In the genomic region with DNA sequence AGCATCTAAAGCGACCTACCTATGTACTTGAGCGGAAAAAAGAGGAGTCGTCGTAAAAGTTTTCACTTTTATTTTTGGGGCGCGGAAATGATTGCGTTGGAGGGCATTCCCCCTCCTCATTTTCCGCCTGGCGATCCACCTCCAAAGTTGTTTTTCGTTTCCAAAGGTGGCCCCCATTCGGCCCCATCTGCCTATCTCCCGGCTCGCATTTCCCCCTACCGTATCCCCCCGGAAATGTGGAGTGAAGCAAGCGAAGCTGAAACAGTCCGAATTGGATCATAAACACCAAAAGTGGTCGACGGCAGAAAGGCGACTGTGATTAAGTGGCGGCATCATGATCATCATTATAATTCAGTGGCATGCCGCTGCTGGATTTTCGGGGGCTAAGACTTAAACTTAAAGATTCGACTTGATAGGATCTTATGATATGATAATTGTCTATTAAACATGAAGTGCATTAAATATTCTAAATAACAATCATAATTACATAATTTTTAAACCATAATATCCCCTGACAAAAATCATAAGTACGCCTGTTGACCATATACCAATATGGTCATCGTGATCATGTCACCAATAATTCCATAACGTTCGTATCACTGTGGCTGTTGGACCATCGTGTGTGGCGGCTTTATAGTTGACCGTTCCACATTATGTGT, we compare ENCODE assay signal across 4 fruit fly cellular contexts.
A peak's percentile ranks its signal among the peaks of the same experiment; 100 is the strongest.
TF ChIP-seq lines count a peak whose summit lies in the region.

No protein-coding gene starts in this region.

- TF ChIP-seq CTCF in whole organism, embryonic (GFP tag; optimal IDR thresholded peaks at IDR 0.05; lab: Kevin White, UChicago), result no peak

TF ChIP-seq in whole organism, embryonic, 481 proteins besides CTCF, POLR2A, EP300 and RAD21 (continues in another document):
- TF ChIP-seq Hr51 (GFP tag; optimal IDR thresholded peaks at IDR 0.05; lab: Kevin White, UChicago) (peak; percentile 53 to 86), CG1602 (GFP tag; optimal IDR thresholded peaks at IDR 0.05; lab: Kevin White, UChicago) (peak; percentile 18), ken (GFP tag; IDR thresholded peaks at IDR 0.05; lab: Robert Waterston, UW) (peak; percentile 78; the same call in 2 of the 3 replicates), zf30C (GFP tag; optimal IDR thresholded peaks at IDR 0.05; lab: Kevin White, UChicago) (peak; percentile 45), CG17361 (GFP tag; IDR thresholded peaks at IDR 0.05; lab: Robert Waterston, UW) (peak; percentile 76; the same call in 2 of the 3 replicates), CG8765 (GFP tag; IDR thresholded peaks at IDR 0.05; lab: Robert Waterston, UW) (no peak), wdn (GFP tag; IDR thresholded peaks at IDR 0.05; lab: Robert Waterston, UW) (peak; percentile 56), al (GFP tag; IDR thresholded peaks at IDR 0.05; lab: Robert Waterston, UW) (peak; percentile 72), CG8944 (GFP tag; optimal IDR thresholded peaks at IDR 0.05; lab: Kevin White, UChicago) (peak; percentile 13), gce (GFP tag; IDR thresholded peaks at IDR 0.05; lab: Robert Waterston, UW) (no peak), gcm (GFP tag; optimal IDR thresholded peaks at IDR 0.05; lab: Kevin White, UChicago) (peak; percentile 43), CG10147 (GFP tag; optimal IDR thresholded peaks at IDR 0.05; lab: Kevin White, UChicago) (peak; percentile 69), CG12942 (GFP tag; optimal IDR thresholded peaks at IDR 0.05; lab: Kevin White, UChicago) (peak; percentile 63), dysf (GFP tag; IDR thresholded peaks at IDR 0.05; lab: Robert Waterston, UW) (peak; percentile 80), bigmax (GFP tag; optimal IDR thresholded peaks at IDR 0.05; lab: Kevin White, UChicago) (no peak), cad (GFP tag; optimal IDR thresholded peaks at IDR 0.05; lab: Kevin White, UChicago) (no peak), peb (GFP tag; IDR thresholded peaks at IDR 0.05; lab: Robert Waterston, UW) (peak; percentile 62), Hey (tag; optimal IDR thresholded peaks at IDR 0.05; lab: Kevin White, UChicago) (no peak), cato (GFP tag; optimal IDR thresholded peaks at IDR 0.05; lab: Kevin White, UChicago; ENCODE audit: borderline replicate concordance) (peak; percentile 31), CG6813 (GFP tag; optimal IDR thresholded peaks at IDR 0.05; lab: Kevin White, UChicago) (peak; percentile 66)

TF ChIP-seq in whole organism, prepupa, 60 proteins besides CTCF, POLR2A, EP300 and RAD21 (continues in another document):
- TF ChIP-seq dac (GFP tag; optimal IDR thresholded peaks at IDR 0.05; lab: Kevin White, UChicago) (peak; percentile 10), OdsH (GFP tag; optimal IDR thresholded peaks at IDR 0.05; lab: Kevin White, UChicago) (peak; percentile 58), CG1621 (tag; optimal IDR thresholded peaks at IDR 0.05; lab: Kevin White, UChicago) (peak; percentile 24), Smox (GFP tag; optimal IDR thresholded peaks at IDR 0.05; lab: Kevin White, UChicago) (peak; percentile 60), pdm3 (GFP tag; optimal IDR thresholded peaks at IDR 0.05; lab: Kevin White, UChicago) (peak; percentile 77), Met (GFP tag; optimal IDR thresholded peaks at IDR 0.05; lab: Kevin White, UChicago) (peak; percentile 65), fd85E (GFP tag; optimal IDR thresholded peaks at IDR 0.05; lab: Kevin White, UChicago) (no peak), CG8319 (GFP tag; optimal IDR thresholded peaks at IDR 0.05; lab: Kevin White, UChicago) (peak; percentile 46), CG10631 (GFP tag; optimal IDR thresholded peaks at IDR 0.05; lab: Kevin White, UChicago) (peak; percentile 41), lz (GFP tag; optimal IDR thresholded peaks at IDR 0.05; lab: Kevin White, UChicago) (peak; percentile 68), fkh (GFP tag; optimal IDR thresholded peaks at IDR 0.05; lab: Kevin White, UChicago) (no peak), spab (GFP tag; optimal IDR thresholded peaks at IDR 0.05; lab: Kevin White, UChicago) (no peak), CG11902 (GFP tag; optimal IDR thresholded peaks at IDR 0.05; lab: Kevin White, UChicago) (peak; percentile 21), CG6854 (GFP tag; optimal IDR thresholded peaks at IDR 0.05; lab: Kevin White, UChicago) (no peak), Sox15 (GFP tag; optimal IDR thresholded peaks at IDR 0.05; lab: Kevin White, UChicago) (peak; percentile 42), CG10669 (GFP tag; optimal IDR thresholded peaks at IDR 0.05; lab: Kevin White, UChicago) (peak; percentile 37), svp (GFP tag; lab: Kevin White, UChicago) (peak; percentile 92), fd59A (GFP tag; optimal IDR thresholded peaks at IDR 0.05; lab: Kevin White, UChicago) (no peak), Eip78C (GFP tag; lab: Kevin White, UChicago) (peak; percentile 89), CG11762 (GFP tag; optimal IDR thresholded peaks at IDR 0.05; lab: Kevin White, UChicago; ENCODE audit: insufficient read depth) (peak; percentile 48), Hr38 (GFP tag; optimal IDR thresholded peaks at IDR 0.05; lab: Kevin White, UChicago) (no peak), Blimp-1 (GFP tag; optimal IDR thresholded peaks at IDR 0.05; lab: Kevin White, UChicago) (no peak)

TF ChIP-seq in whole organism, pupa, 21 proteins besides CTCF, POLR2A, EP300 and RAD21:
- peak; percentile 69; the same call in 2 of the 3 replicates for TF ChIP-seq CG4496 (GFP tag; IDR thresholded peaks at IDR 0.05; lab: Robert Waterston, UW)
- TF ChIP-seq fd96Ca (GFP tag; IDR thresholded peaks at IDR 0.05; lab: Robert Waterston, UW), result peak; percentile 25; the same call in 1 of the 3 replicates
- peak; percentile 21 for TF ChIP-seq Snoo (tag; optimal IDR thresholded peaks at IDR 0.05; lab: Kevin White, UChicago)
- TF ChIP-seq Pif1A (GFP tag; optimal IDR thresholded peaks at IDR 0.05; lab: Kevin White, UChicago), result peak; percentile 43
- 0 out of 2 replicates have a peak, but pooled peaks have one; percentile 23 for TF ChIP-seq CG12605 (GFP tag; IDR thresholded peaks at IDR 0.05; lab: Robert Waterston, UW)
- peak; percentile 33 for TF ChIP-seq CG17806 (tag; optimal IDR thresholded peaks at IDR 0.05; lab: Kevin White, UChicago)
- TF ChIP-seq Pif1B (GFP tag; optimal IDR thresholded peaks at IDR 0.05; lab: Kevin White, UChicago), result peak; percentile 40
- no peak for TF ChIP-seq gl (tag; optimal IDR thresholded peaks at IDR 0.05; lab: Kevin White, UChicago)
- TF ChIP-seq CG9948 (tag; optimal IDR thresholded peaks at IDR 0.05; lab: Kevin White, UChicago), result peak; percentile 22
- TF ChIP-seq CG15710 (tag; optimal IDR thresholded peaks at IDR 0.05; lab: Kevin White, UChicago), result peak; percentile 44
- TF ChIP-seq rn (GFP tag; IDR thresholded peaks at IDR 0.05; lab: Robert Waterston, UW), result no peak
- TF ChIP-seq CG32121 (GFP tag; IDR thresholded peaks at IDR 0.05; lab: Robert Waterston, UW), result peak; percentile 67
- peak; percentile 42; the same call in 1 of the 2 replicates for TF ChIP-seq Ets98B (GFP tag; IDR thresholded peaks at IDR 0.05; lab: Robert Waterston, UW)
- TF ChIP-seq CG34367 (tag; optimal IDR thresholded peaks at IDR 0.05; lab: Kevin White, UChicago), result no peak
- TF ChIP-seq CG10348 (GFP tag; IDR thresholded peaks at IDR 0.05; lab: Robert Waterston, UW), result no peak; the same call in 1 of the 2 replicates
- TF ChIP-seq D1 (tag; optimal IDR thresholded peaks at IDR 0.05; lab: Kevin White, UChicago), result no peak
- peak; percentile 43 for TF ChIP-seq CG14655 (GFP tag; optimal IDR thresholded peaks at IDR 0.05; lab: Kevin White, UChicago)
- peak; percentile 35 for TF ChIP-seq CG8301 (tag; optimal IDR thresholded peaks at IDR 0.05; lab: Kevin White, UChicago)
- peak; percentile 52 for TF ChIP-seq CG8159 (tag; optimal IDR thresholded peaks at IDR 0.05; lab: Kevin White, UChicago)
- TF ChIP-seq CG13204 (GFP tag; optimal IDR thresholded peaks at IDR 0.05; lab: Kevin White, UChicago), result no peak

TF ChIP-seq in whole organism, wandering third instar larva, 38 proteins besides CTCF, POLR2A, EP300 and RAD21:
- no peak for TF ChIP-seq jim (GFP tag; optimal IDR thresholded peaks at IDR 0.05; lab: Kevin White, UChicago)
- TF ChIP-seq dl (GFP tag; optimal IDR thresholded peaks at IDR 0.05; lab: Kevin White, UChicago; ENCODE audit: insufficient read depth in 1 of 2, partially characterized antibody in 2 of 2), result no peak
- peak; percentile 56 for TF ChIP-seq OdsH (GFP tag; optimal IDR thresholded peaks at IDR 0.05; lab: Kevin White, UChicago)
- TF ChIP-seq br (GFP tag; optimal IDR thresholded peaks at IDR 0.05; lab: Kevin White, UChicago), result peak; percentile 48
- no peak for TF ChIP-seq Mio (GFP tag; optimal IDR thresholded peaks at IDR 0.05; lab: Kevin White, UChicago)
- peak; percentile 54 for TF ChIP-seq h (GFP tag; optimal IDR thresholded peaks at IDR 0.05; lab: Kevin White, UChicago)
- no peak for TF ChIP-seq woc (GFP tag; optimal IDR thresholded peaks at IDR 0.05; lab: Kevin White, UChicago)
- peak; percentile 50 for TF ChIP-seq ey (GFP tag; optimal IDR thresholded peaks at IDR 0.05; lab: Kevin White, UChicago)
- TF ChIP-seq Abd-B (GFP tag; optimal IDR thresholded peaks at IDR 0.05; lab: Kevin White, UChicago), result no peak
- TF ChIP-seq foxo (GFP tag; optimal IDR thresholded peaks at IDR 0.05; lab: Kevin White, UChicago), result peak in 1 of 2 experiments; percentile 63
- TF ChIP-seq sage (GFP tag; optimal IDR thresholded peaks at IDR 0.05; lab: Kevin White, UChicago), result peak; percentile 11
- TF ChIP-seq sv (GFP tag; optimal IDR thresholded peaks at IDR 0.05; lab: Kevin White, UChicago), result peak; percentile 46
- TF ChIP-seq Hnf4 (GFP tag; optimal IDR thresholded peaks at IDR 0.05; lab: Kevin White, UChicago), result peak; percentile 14
- peak; percentile 47 for TF ChIP-seq psq (GFP tag; optimal IDR thresholded peaks at IDR 0.05; lab: Kevin White, UChicago)
- peak; percentile 44 for TF ChIP-seq fru (GFP tag; optimal IDR thresholded peaks at IDR 0.05; lab: Kevin White, UChicago)
- TF ChIP-seq Rel (GFP tag; optimal IDR thresholded peaks at IDR 0.05; lab: Kevin White, UChicago), result no peak
- peak; percentile 36 for TF ChIP-seq Rel (tag; optimal IDR thresholded peaks at IDR 0.05; lab: Kevin White, UChicago)
- TF ChIP-seq dmrt93B (GFP tag; optimal IDR thresholded peaks at IDR 0.05; lab: Kevin White, UChicago), result no peak
- peak; percentile 28 for TF ChIP-seq Sp1 (GFP tag; optimal IDR thresholded peaks at IDR 0.05; lab: Kevin White, UChicago)
- no peak for TF ChIP-seq CG9705 (GFP tag; optimal IDR thresholded peaks at IDR 0.05; lab: Kevin White, UChicago)
- TF ChIP-seq Dif (GFP tag; optimal IDR thresholded peaks at IDR 0.05; lab: Kevin White, UChicago; ENCODE audit: partially characterized antibody), result no peak
- no peak for TF ChIP-seq pan (optimal IDR thresholded peaks at IDR 0.05; lab: Kevin White, UChicago)
- TF ChIP-seq rgr (GFP tag; optimal IDR thresholded peaks at IDR 0.05; lab: Kevin White, UChicago), result peak; percentile 52
- TF ChIP-seq HLH106 (tag; optimal IDR thresholded peaks at IDR 0.05; lab: Kevin White, UChicago), result peak; percentile 60
- no peak for TF ChIP-seq brk (GFP tag; optimal IDR thresholded peaks at IDR 0.05; lab: Kevin White, UChicago)
